Fruit fly (Drosophila melanogaster): ENCODE measurements around the gene RPA1.
A peak's percentile ranks its signal among the peaks of the same experiment; 100 is the strongest.

RPA1 gene

dm6 chr3R:8264302-8265080, at the start of gene RPA1, which contains the start of gene Mcm2:
TSS of gene RPA1 (minus strand) at chr3R:8264451.
TSS of gene Mcm2 (plus strand) at chr3R:8264970.
- TF ChIP-seq CG12768 (GFP tag; optimal IDR thresholded peaks at IDR 0.05) (peak; percentile 86), CG7101 (tag; optimal IDR thresholded peaks at IDR 0.05) (peak; percentile 77), cic (GFP tag; optimal IDR thresholded peaks at IDR 0.05) (no peak), ovo (GFP tag; optimal IDR thresholded peaks at IDR 0.05) (peak; percentile 64), kay (GFP tag; ENCODE audit: borderline replicate concordance) (no peak), bab1 (GFP tag; optimal IDR thresholded peaks at IDR 0.05) (peak; percentile 51), pad (GFP tag; optimal IDR thresholded peaks at IDR 0.05) (peak; percentile 68), CG11617 (GFP tag; optimal IDR thresholded peaks at IDR 0.05) (peak; percentile 84), CG33017 (tag; optimal IDR thresholded peaks at IDR 0.05) (peak; percentile 73), cnc (optimal IDR thresholded peaks at IDR 0.05) (no peak), toe (GFP tag; optimal IDR thresholded peaks at IDR 0.05) (peak; percentile 79), CG1620 (GFP tag; optimal IDR thresholded peaks at IDR 0.05) (peak; percentile 68), Mnt (GFP tag; optimal IDR thresholded peaks at IDR 0.05) (peak; percentile 63), CG14711 (tag; optimal IDR thresholded peaks at IDR 0.05) (peak; percentile 66), Crg-1 (GFP tag; optimal IDR thresholded peaks at IDR 0.05) (peak; percentile 44), CG7045 (GFP tag; optimal IDR thresholded peaks at IDR 0.05) (peak; percentile 70), Hr96 (GFP tag; optimal IDR thresholded peaks at IDR 0.05) (peak; percentile 47), CG5204 (GFP tag; optimal IDR thresholded peaks at IDR 0.05) (peak; percentile 69), Clk (GFP tag; optimal IDR thresholded peaks at IDR 0.05) (no peak), tj (GFP tag; optimal IDR thresholded peaks at IDR 0.05) (peak; percentile 53)

- no peak for TF ChIP-seq cnc (optimal IDR thresholded peaks at IDR 0.05)
- TF ChIP-seq Mnt (GFP tag; optimal IDR thresholded peaks at IDR 0.05): peak; percentile 17
- peak; percentile 57 for TF ChIP-seq bab1 (GFP tag; optimal IDR thresholded peaks at IDR 0.05)
- TF ChIP-seq cic (GFP tag; optimal IDR thresholded peaks at IDR 0.05): no peak
- no peak for TF ChIP-seq ovo (GFP tag; optimal IDR thresholded peaks at IDR 0.05)
- TF ChIP-seq CG14711 (tag; optimal IDR thresholded peaks at IDR 0.05): peak; percentile 72
Observed at dm6 chr3R:8313038-8313437, 48.8 kb upstream of the RPA1 start, which contains the start of gene CG7483. TSS of gene CG7483 (plus strand) at chr3R:8313208.

- TF ChIP-seq cic (GFP tag; optimal IDR thresholded peaks at IDR 0.05): no peak
- TF ChIP-seq CG12768 (GFP tag; optimal IDR thresholded peaks at IDR 0.05): no peak
- TF ChIP-seq CG7101 (tag; optimal IDR thresholded peaks at IDR 0.05): no peak
- no peak for TF ChIP-seq CG33017 (tag; optimal IDR thresholded peaks at IDR 0.05)
- TF ChIP-seq toe (GFP tag; optimal IDR thresholded peaks at IDR 0.05): no peak
- TF ChIP-seq tj (GFP tag; optimal IDR thresholded peaks at IDR 0.05): no peak
- TF ChIP-seq bab1 (GFP tag; optimal IDR thresholded peaks at IDR 0.05): no peak
- TF ChIP-seq CG1620 (GFP tag; optimal IDR thresholded peaks at IDR 0.05): no peak
Observed at dm6 chr3R:8312037-8312436, 47.8 kb upstream of the RPA1 start, which contains the start of the genes CG11694 and CG11698. TSS of gene CG11694 (minus strand) at chr3R:8312137. TSS of gene CG11698 (plus strand) at chr3R:8312188.

dm6 chr3R:8310678-8311077, 46.4 kb upstream of the RPA1 start, which contains the start of gene CG11693:
TSS of gene CG11693 (minus strand) at chr3R:8310778.
- no peak for TF ChIP-seq kay (GFP tag; ENCODE audit: borderline replicate concordance)
- no peak for TF ChIP-seq Crg-1 (GFP tag; optimal IDR thresholded peaks at IDR 0.05)
- TF ChIP-seq cic (GFP tag; optimal IDR thresholded peaks at IDR 0.05): no peak
- no peak for TF ChIP-seq bab1 (GFP tag; optimal IDR thresholded peaks at IDR 0.05)
- TF ChIP-seq CG14711 (tag; optimal IDR thresholded peaks at IDR 0.05): no peak
- no peak for TF ChIP-seq toe (GFP tag; optimal IDR thresholded peaks at IDR 0.05)
- no peak for TF ChIP-seq Hr96 (GFP tag; optimal IDR thresholded peaks at IDR 0.05)
- TF ChIP-seq CG1620 (GFP tag; optimal IDR thresholded peaks at IDR 0.05): no peak
- no peak for TF ChIP-seq tj (GFP tag; optimal IDR thresholded peaks at IDR 0.05)
- no peak for TF ChIP-seq Mnt (GFP tag; optimal IDR thresholded peaks at IDR 0.05)
- TF ChIP-seq pad (GFP tag; optimal IDR thresholded peaks at IDR 0.05): no peak
- no peak for TF ChIP-seq CG7045 (GFP tag; optimal IDR thresholded peaks at IDR 0.05)
- TF ChIP-seq CG12768 (GFP tag; optimal IDR thresholded peaks at IDR 0.05): no peak
- no peak for TF ChIP-seq CG11617 (GFP tag; optimal IDR thresholded peaks at IDR 0.05)
- no peak for TF ChIP-seq Clk (GFP tag; optimal IDR thresholded peaks at IDR 0.05)
- no peak for TF ChIP-seq CG7101 (tag; optimal IDR thresholded peaks at IDR 0.05)
- TF ChIP-seq CG33017 (tag; optimal IDR thresholded peaks at IDR 0.05): no peak
- no peak for TF ChIP-seq ovo (GFP tag; optimal IDR thresholded peaks at IDR 0.05)

DNA sequence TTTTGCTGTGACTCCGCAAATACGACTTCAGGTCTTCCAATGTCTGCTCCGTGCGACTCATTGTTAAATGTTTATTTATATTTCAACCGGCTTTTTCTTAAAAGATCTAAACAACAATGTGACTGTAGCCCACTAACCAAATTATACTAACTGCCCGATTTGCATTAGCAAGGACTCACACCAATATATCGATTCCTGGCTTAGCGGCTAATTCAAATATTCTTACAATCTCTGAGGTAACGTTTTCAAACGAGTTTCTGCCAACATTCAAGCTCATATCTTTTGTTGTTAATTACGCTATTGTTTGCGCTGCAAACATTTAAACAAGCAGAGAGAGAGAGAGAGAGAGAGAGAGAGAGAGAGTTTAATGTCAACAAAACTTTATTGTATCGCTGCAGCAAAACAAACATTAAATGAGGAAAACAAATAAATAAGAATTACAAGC, 44.3 kb upstream of the RPA1 start, which contains the start of gene tex:
Gene tex (minus strand): TSS at position 131 of the 445 bp plus-strand sequence.
- TF ChIP-seq cic (GFP tag; optimal IDR thresholded peaks at IDR 0.05) (peak; percentile 24), kay (GFP tag; ENCODE audit: borderline replicate concordance) (no peak)

DNA sequence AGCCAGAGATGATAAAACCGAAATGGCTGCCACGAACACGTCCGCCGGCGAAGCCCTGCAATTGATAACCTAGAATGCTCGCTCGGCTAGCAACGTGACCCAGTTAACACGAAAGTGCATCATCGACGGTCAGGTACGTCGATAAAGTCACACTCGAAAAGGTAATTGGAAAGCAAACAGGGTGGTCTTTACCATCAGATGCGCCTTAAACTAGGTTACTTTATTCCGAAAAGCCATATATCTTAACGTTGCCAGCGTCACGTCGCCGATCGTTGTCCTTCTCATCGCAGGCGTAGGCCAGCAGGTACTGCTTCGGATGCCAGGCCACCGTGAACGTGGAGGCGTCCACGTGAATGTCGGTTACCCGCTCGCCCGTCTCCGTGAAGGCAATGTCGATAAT, 43.0 kb upstream of the RPA1 start:
- TF ChIP-seq CG7101 (tag; optimal IDR thresholded peaks at IDR 0.05): no peak
- no peak for TF ChIP-seq ovo (GFP tag; optimal IDR thresholded peaks at IDR 0.05)
- TF ChIP-seq CG5204 (GFP tag; optimal IDR thresholded peaks at IDR 0.05): no peak
- no peak for TF ChIP-seq bab1 (GFP tag; optimal IDR thresholded peaks at IDR 0.05)

DNA sequence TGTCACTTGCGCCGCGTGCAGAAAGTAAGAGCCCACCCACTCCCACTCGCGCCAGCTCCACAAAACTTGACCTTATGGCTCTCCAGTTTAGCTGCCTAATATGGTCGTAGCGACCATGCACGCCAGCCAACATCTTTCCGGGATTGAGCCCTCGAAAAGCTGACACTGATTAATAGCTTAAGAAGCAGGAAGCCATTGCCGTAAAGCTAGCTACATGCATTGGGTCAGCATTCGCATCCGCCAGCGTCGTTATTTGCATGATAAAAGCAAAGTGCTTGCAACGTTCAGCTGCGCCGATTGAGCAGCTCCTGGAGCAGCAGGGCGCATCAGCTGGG, 42.6 kb upstream of the RPA1 start:
- no peak for TF ChIP-seq Hr96 (GFP tag; optimal IDR thresholded peaks at IDR 0.05)
- TF ChIP-seq cic (GFP tag; optimal IDR thresholded peaks at IDR 0.05): no peak
- no peak for TF ChIP-seq pad (GFP tag; optimal IDR thresholded peaks at IDR 0.05)
- TF ChIP-seq bab1 (GFP tag; optimal IDR thresholded peaks at IDR 0.05): no peak
- no peak for TF ChIP-seq cnc (optimal IDR thresholded peaks at IDR 0.05)
- TF ChIP-seq CG1620 (GFP tag; optimal IDR thresholded peaks at IDR 0.05): no peak
- no peak for TF ChIP-seq CG7101 (tag; optimal IDR thresholded peaks at IDR 0.05)
- TF ChIP-seq CG11617 (GFP tag; optimal IDR thresholded peaks at IDR 0.05): no peak
- no peak for TF ChIP-seq CG12768 (GFP tag; optimal IDR thresholded peaks at IDR 0.05)
- no peak for TF ChIP-seq tj (GFP tag; optimal IDR thresholded peaks at IDR 0.05)
- no peak for TF ChIP-seq kay (GFP tag; ENCODE audit: borderline replicate concordance)
- no peak for TF ChIP-seq CG14711 (tag; optimal IDR thresholded peaks at IDR 0.05)
- no peak for TF ChIP-seq ovo (GFP tag; optimal IDR thresholded peaks at IDR 0.05)

Data from whole organism, adult.